Worm (Caenorhabditis elegans): Measurements from ENCODE around the gene cdkl-1.

DNA sequence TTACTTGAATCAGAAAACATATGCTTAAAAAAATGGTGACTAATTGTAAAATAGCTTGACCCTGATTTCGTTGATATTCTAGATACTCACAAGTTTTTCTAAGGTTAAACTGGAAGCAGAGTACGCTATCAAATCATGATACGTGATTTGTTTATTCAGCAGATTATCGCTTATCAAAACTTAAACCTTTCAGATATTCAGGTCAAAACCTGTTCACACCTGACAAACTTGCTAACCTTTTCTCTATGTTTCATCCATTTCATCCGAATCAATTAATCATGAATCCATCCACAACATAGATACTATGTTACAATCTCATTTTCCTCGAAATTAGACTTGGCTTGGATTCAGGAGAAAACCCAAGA, 49.1 kb downstream of the cdkl-1 start:
- no peak for TF ChIP-seq dmd-6 (GFP tag; IDR thresholded peaks at IDR 0.05)
- TF ChIP-seq nhr-28 (tag; optimal IDR thresholded peaks at IDR 0.05): no peak
- TF ChIP-seq zag-1 (tag; optimal IDR thresholded peaks at IDR 0.05): no peak
- TF ChIP-seq daf-16 (GFP tag; optimal IDR thresholded peaks at IDR 0.05): no peak
- no peak for TF ChIP-seq daf-16 (tag; optimal IDR thresholded peaks at IDR 0.05)
- no peak for TF ChIP-seq unc-130 (GFP tag; optimal IDR thresholded peaks at IDR 0.05)
- TF ChIP-seq unc-62 (GFP tag; optimal IDR thresholded peaks at IDR 0.05 in 1 of 2): peak in 1 of 2 experiments; percentile 27
- TF ChIP-seq unc-62 (tag; optimal IDR thresholded peaks at IDR 0.05): no peak
- TF ChIP-seq R02D3.7 (tag; optimal IDR thresholded peaks at IDR 0.05): no peak
- no peak; the same call in 1 of the 2 replicates for TF ChIP-seq T26A8.4 (GFP tag; IDR thresholded peaks at IDR 0.05)
- TF ChIP-seq ceh-28 (tag; optimal IDR thresholded peaks at IDR 0.05): no peak
- TF ChIP-seq egl-27 (tag; optimal IDR thresholded peaks at IDR 0.05): no peak
- no peak for TF ChIP-seq ztf-11 (tag; optimal IDR thresholded peaks at IDR 0.05)
- TF ChIP-seq F37D6.2 (tag; optimal IDR thresholded peaks at IDR 0.05): no peak
- TF ChIP-seq mdt-29 (GFP tag; IDR thresholded peaks at IDR 0.05): no peak
